Worm (Caenorhabditis elegans) whole organism, late embryonic: ENCODE results near the gene M05D6.9.

Source experiments
- C08G9.2 ChIP-seq: sonication (generic microtip); optimal IDR thresholded peaks from 2 replicates; lab custom pipeline; 2016; ENCODE audit warnings: mild to moderate bottlenecking, missing genetic modification characterization, moderate library complexity, missing compliant biosample characterization
- C38D4.7 ChIP-seq: fragments of 200-800 bp; sonication (Bioruptor generic); optimal IDR thresholded peaks from 2 replicates; lab custom pipeline; 2018; ENCODE audit warnings: mild to moderate bottlenecking, missing genetic modification characterization, moderate library complexity, missing compliant biosample characterization
- F13H6.1 ChIP-seq: sonication (generic microtip); optimal IDR thresholded peaks from 2 replicates; lab custom pipeline; 2016; ENCODE audit warnings: missing genetic modification characterization, missing compliant biosample characterization
- K09A11.1 ChIP-seq: sonication (generic microtip); optimal IDR thresholded peaks from 2 replicates; lab custom pipeline; 2017; ENCODE audit warnings: antibody characterized with exemption, mild to moderate bottlenecking, missing genetic modification characterization, missing compliant biosample characterization; ENCODE audit not compliant: insufficient read depth
- T23F11.4 ChIP-seq: fragments of 200-800 bp; sonication (Bioruptor generic); optimal IDR thresholded peaks from 2 replicates; lab custom pipeline; 2018; ENCODE audit warnings: mild to moderate bottlenecking, missing genetic modification characterization, missing compliant biosample characterization
- ahr-1 ChIP-seq: sonication (generic microtip); optimal IDR thresholded peaks from 2 replicates; lab custom pipeline; 2016; ENCODE audit warnings: missing genetic modification characterization, missing compliant biosample characterization
- ama-1 ChIP-seq: fragments of 150-350 bp; optimal IDR thresholded peaks from 2 replicates; lab custom pipeline; 2014
- ceh-14 ChIP-seq: sonication (generic microtip); optimal IDR thresholded peaks from 2 replicates; lab custom pipeline; 2016; ENCODE audit warnings: missing genotype, missing genetic modification characterization, missing compliant biosample characterization
- ceh-19 ChIP-seq: fragments of 200-800 bp; sonication (Bioruptor generic); optimal IDR thresholded peaks from 2 replicates; lab custom pipeline; 2018; ENCODE audit warnings: mild to moderate bottlenecking, missing genetic modification characterization, missing compliant biosample characterization
- ceh-2 ChIP-seq: sonication (generic microtip); optimal IDR thresholded peaks from 2 replicates; lab custom pipeline; 2016; ENCODE audit warnings: missing genotype, missing genetic modification characterization, missing compliant biosample characterization
- ceh-24 ChIP-seq: sonication (generic microtip); optimal IDR thresholded peaks from 2 replicates; lab custom pipeline; 2016; ENCODE audit warnings: mild to moderate bottlenecking, missing genetic modification characterization, missing compliant biosample characterization
- ceh-30 ChIP-seq: fragments of 150-350 bp; optimal IDR thresholded peaks from 2 replicates; lab custom pipeline; 2014; ENCODE audit warnings: missing biosample characterization, missing genetic modification characterization
- ceh-31 ChIP-seq: sonication (generic microtip); optimal IDR thresholded peaks from 2 replicates; lab custom pipeline; 2016; ENCODE audit warnings: missing genetic modification characterization, missing compliant biosample characterization
- ceh-45 ChIP-seq: fragments of 200-800 bp; sonication (Bioruptor generic); IDR thresholded peaks from 2 replicates; pipeline ENCODE4 v1.3.6; 2022; ENCODE audit warnings: missing genetic modification reagents, missing genetic modification characterization, missing compliant biosample characterization
- dmd-4 ChIP-seq: sonication (generic microtip); optimal IDR thresholded peaks from 2 replicates; lab custom pipeline; 2016; ENCODE audit warnings: borderline replicate concordance, missing genetic modification characterization, missing compliant biosample characterization
- dve-1 ChIP-seq: sonication (generic microtip); optimal IDR thresholded peaks from 2 replicates; lab custom pipeline; 2017; ENCODE audit warnings: antibody characterized with exemption, mild to moderate bottlenecking, missing genetic modification characterization, missing compliant biosample characterization
- elt-2 ChIP-seq: sonication (generic microtip); optimal IDR thresholded peaks from 2 replicates; lab custom pipeline; 2016; ENCODE audit warnings: missing genetic modification reagents, missing genetic modification characterization, missing compliant biosample characterization
- ets-4 ChIP-seq: sonication (generic microtip); optimal IDR thresholded peaks from 2 replicates; lab custom pipeline; 2016; ENCODE audit warnings: missing genetic modification characterization, missing compliant biosample characterization
- eyg-1 ChIP-seq: sonication (generic microtip); optimal IDR thresholded peaks from 2 replicates; lab custom pipeline; 2016; ENCODE audit warnings: missing genotype, missing genetic modification characterization, missing compliant biosample characterization
- fax-1 ChIP-seq: sonication (generic microtip); optimal IDR thresholded peaks from 2 replicates; lab custom pipeline; 2016; ENCODE audit warnings: missing genotype, missing genetic modification characterization, missing compliant biosample characterization
- fkh-10 ChIP-seq: fragments of 150-350 bp; optimal IDR thresholded peaks from 2 replicates; lab custom pipeline; 2014; ENCODE audit warnings: missing biosample characterization, missing genetic modification reagents, missing genetic modification characterization
- fkh-6 ChIP-seq: sonication (generic microtip); optimal IDR thresholded peaks from 2 replicates; lab custom pipeline; 2016; ENCODE audit warnings: missing genetic modification characterization, missing compliant biosample characterization
- hlh-13 ChIP-seq: fragments of 200-800 bp; sonication (Bioruptor generic); optimal IDR thresholded peaks from 2 replicates; lab custom pipeline; 2018; ENCODE audit warnings: mild to moderate bottlenecking, missing genetic modification characterization, missing compliant biosample characterization
- hlh-6 ChIP-seq: sonication (generic microtip); optimal IDR thresholded peaks from 2 replicates; lab custom pipeline; 2016; ENCODE audit warnings: missing genotype, missing genetic modification characterization, missing compliant biosample characterization
- hlh-8 ChIP-seq: sonication (generic microtip); optimal IDR thresholded peaks from 2 replicates; lab custom pipeline; 2016; ENCODE audit warnings: missing genotype, missing genetic modification characterization, missing compliant biosample characterization
- lin-11 ChIP-seq: fragments of 200-800 bp; sonication (Bioruptor generic); optimal IDR thresholded peaks from 2 replicates; lab custom pipeline; 2018; ENCODE audit warnings: mild to moderate bottlenecking, missing genetic modification characterization, missing compliant biosample characterization
- madf-2 ChIP-seq: sonication (generic microtip); optimal IDR thresholded peaks from 2 replicates; lab custom pipeline; 2017; ENCODE audit warnings: missing genetic modification characterization, missing compliant biosample characterization
- nhr-232 ChIP-seq: sonication (generic microtip); optimal IDR thresholded peaks from 2 replicates; lab custom pipeline; 2016; ENCODE audit warnings: missing genetic modification characterization, missing compliant biosample characterization
- npax-4 ChIP-seq: sonication (generic microtip); optimal IDR thresholded peaks from 2 replicates; lab custom pipeline; 2016; ENCODE audit warnings: missing genetic modification characterization, missing compliant biosample characterization
- odd-2 ChIP-seq: sonication (generic microtip); optimal IDR thresholded peaks from 2 replicates; lab custom pipeline; 2017; ENCODE audit warnings: antibody characterized with exemption, mild to moderate bottlenecking, missing genetic modification characterization, missing compliant biosample characterization
- pat-9 ChIP-seq: fragments of 200-800 bp; sonication (Bioruptor generic); optimal IDR thresholded peaks from 2 replicates; lab custom pipeline; 2018; ENCODE audit warnings: mild to moderate bottlenecking, missing genetic modification characterization, moderate library complexity, missing compliant biosample characterization
- pax-1 ChIP-seq: fragments of 150-350 bp; optimal IDR thresholded peaks from 2 replicates; lab custom pipeline; 2014; ENCODE audit warnings: missing biosample characterization, missing genetic modification characterization
- pqm-1 ChIP-seq: sonication (generic microtip); optimal IDR thresholded peaks from 2 replicates; lab custom pipeline; 2016; ENCODE audit warnings: missing genetic modification characterization, missing compliant biosample characterization
- sdc-2 ChIP-seq: sonication (generic microtip); optimal IDR thresholded peaks from 2 replicates; lab custom pipeline; 2016; ENCODE audit warnings: missing genotype, missing genetic modification characterization, missing compliant biosample characterization
- sox-2 ChIP-seq: fragments of 200-800 bp; sonication (Bioruptor generic); IDR thresholded peaks from 2 replicates; pipeline ENCODE4 v1.3.6; 2022; ENCODE audit warnings: missing genetic modification reagents, missing genetic modification characterization, missing compliant biosample characterization
- syd-9 ChIP-seq: sonication (generic microtip); optimal IDR thresholded peaks from 2 replicates; lab custom pipeline; 2016; ENCODE audit warnings: mild to moderate bottlenecking, missing genetic modification characterization, moderate library complexity, missing compliant biosample characterization
- tbx-2 ChIP-seq: sonication (generic microtip); optimal IDR thresholded peaks from 2 replicates; lab custom pipeline; 2016; ENCODE audit warnings: missing genetic modification characterization, missing compliant biosample characterization
- unc-3 ChIP-seq, 2 experiments: fragments of 200-800 bp in 1 of 2; sonication (Bioruptor generic) in 1 of 2; sonication (generic microtip) in 1 of 2; conservative IDR thresholded peaks in 1 of 2; optimal IDR thresholded peaks in 1 of 2; 2 replicates each; pipeline versions ENCODE4 v1.3.6 to Lab custom; 2016 to 2022; ENCODE audit warnings: missing compliant biosample characterization in 2 of 2, missing genetic modification characterization in 2 of 2, missing genetic modification reagents in 1 of 2
- unc-42 ChIP-seq: sonication (generic microtip); optimal IDR thresholded peaks from 2 replicates; lab custom pipeline; 2016; ENCODE audit warnings: missing genotype, missing genetic modification characterization, missing compliant biosample characterization
- unc-86 ChIP-seq: sonication (generic microtip); optimal IDR thresholded peaks from 2 replicates; lab custom pipeline; 2016; ENCODE audit warnings: missing genetic modification characterization, missing compliant biosample characterization

The M05D6.9 gene

ce11 chrII:8499021-8499420 lies 4.9 kb downstream of the M05D6.9 start (continued):
- TF ChIP-seq fkh-6 (no peak), fkh-10 (GFP tag; lab: Kevin White, UChicago) (no peak), fax-1 (tag; lab: Kevin White, UChicago) (no peak), elt-2 (no peak), ceh-2 (peak; percentile 2), dmd-4 (no peak), sox-2 (no peak), eyg-1 (tag; lab: Kevin White, UChicago) (no peak), ama-1 (lab: Kevin White, UChicago) (no peak), ets-4 (tag; lab: Kevin White, UChicago) (no peak), ceh-30 (tag; lab: Kevin White, UChicago) (no peak), F13H6.1 (tag; lab: Kevin White, UChicago) (no peak), ahr-1 (no peak), pat-9 (tag; lab: Kevin White, UChicago) (no peak), unc-42 (no peak), hlh-13 (GFP tag; lab: Kevin White, UChicago) (no peak)

ce11 chrII:8504074-8504724 lies 10.1 kb downstream of the M05D6.9 start:
- TF ChIP-seq hlh-8 (tag; lab: Kevin White, UChicago) (no peak), C38D4.7 (GFP tag; lab: Kevin White, UChicago) (no peak), syd-9 (tag; lab: Kevin White, UChicago) (no peak), ets-4 (tag; lab: Kevin White, UChicago) (no peak), sdc-2 (no peak), lin-11 (no peak), C08G9.2 (tag; lab: Kevin White, UChicago) (no peak), eyg-1 (tag; lab: Kevin White, UChicago) (no peak), T23F11.4 (no peak), tbx-2 (tag; lab: Kevin White, UChicago) (no peak), ceh-24 (tag; lab: Kevin White, UChicago) (no peak), ceh-45 (GFP tag; lab: Robert Waterston, UW) (no peak), hlh-6 (tag; lab: Kevin White, UChicago) (no peak), madf-2 (tag; lab: Kevin White, UChicago) (no peak), pqm-1 (tag; lab: Kevin White, UChicago) (no peak), npax-4 (no peak), pax-1 (tag; lab: Kevin White, UChicago) (no peak), ahr-1 (no peak), ceh-14 (tag; lab: Kevin White, UChicago) (no peak), dmd-4 (no peak)

- TF ChIP-seq odd-2 (tag; lab: Kevin White, UChicago): no peak
- no peak for TF ChIP-seq ceh-19 (GFP tag; lab: Kevin White, UChicago)
- TF ChIP-seq C38D4.7 (GFP tag; lab: Kevin White, UChicago): no peak
- TF ChIP-seq npax-4: no peak
- TF ChIP-seq, all 69 proteins: peak for 0
Observed at ce11 chrII:8506759-8507158, 12.7 kb downstream of the M05D6.9 start.

ce11 chrII:8508956-8509355 lies 14.9 kb downstream of the M05D6.9 start, which contains the start of gene T13H5.1:
TSS of gene T13H5.1 (minus strand) at chrII:8509056.
- TF ChIP-seq ceh-45 (GFP tag; lab: Robert Waterston, UW) (no peak), ceh-31 (tag; lab: Kevin White, UChicago) (no peak), unc-3 (GFP tag; conservative IDR thresholded peaks at IDR 0.05; lab: Robert Waterston, UW) (no peak), unc-3 (tag; optimal IDR thresholded peaks at IDR 0.05; lab: Kevin White, UChicago) (no peak), K09A11.1 (tag; lab: Kevin White, UChicago) (no peak), eyg-1 (tag; lab: Kevin White, UChicago) (no peak), nhr-232 (tag; lab: Kevin White, UChicago) (no peak), fkh-10 (GFP tag; lab: Kevin White, UChicago) (no peak), npax-4 (no peak), lin-11 (no peak), dve-1 (tag; lab: Kevin White, UChicago) (no peak), unc-86 (tag; lab: Kevin White, UChicago) (no peak)
